Fruit fly (Drosophila melanogaster) whole organism, embryonic: ENCODE measurements around the gene CG43815.

Source experiments
- Aef1 ChIP-seq: fragments of 200-800 bp; sonication (Bioruptor generic); IDR thresholded peaks from 3 replicates; pipeline ENCODE4 v1.3.6; 2022; ENCODE audit warnings: missing biosample characterization, missing genetic modification characterization
- Atf-2 ChIP-seq: fragments of 200-800 bp; sonication (Bioruptor generic); optimal IDR thresholded peaks from 2 replicates; lab custom pipeline; 2016; ENCODE audit warnings: missing biosample characterization, missing genetic modification characterization
- Awh ChIP-seq: fragments of 200-800 bp; sonication (Bioruptor generic); IDR thresholded peaks from 2 replicates; pipeline ENCODE4, ENCODE4 v1.3.6; 2022; ENCODE audit warnings: missing biosample characterization, missing genetic modification characterization
- CG10209 ChIP-seq: fragments of 200-800 bp; sonication (Bioruptor generic); optimal IDR thresholded peaks from 3 replicates; lab custom pipeline; 2017; ENCODE audit warnings: missing biosample characterization, mild to moderate bottlenecking, missing genetic modification characterization, missing genetic modification reagents
- CG1024 ChIP-seq: fragments of 200-800 bp; sonication (Bioruptor generic); IDR thresholded peaks from 2 replicates; pipeline ENCODE4 v1.3.6; 2022; ENCODE audit warnings: missing biosample characterization, missing genetic modification characterization
- CG10267 ChIP-seq: fragments of 200-800 bp; sonication (Bioruptor generic); optimal IDR thresholded peaks from 2 replicates; lab custom pipeline; 2018; ENCODE audit warnings: missing biosample characterization, mild to moderate bottlenecking, missing genetic modification characterization, moderate library complexity
- CG10565 ChIP-seq: fragments of 200-800 bp; sonication (Bioruptor generic); optimal IDR thresholded peaks from 3 replicates; lab custom pipeline; 2016; ENCODE audit warnings: missing biosample characterization, mild to moderate bottlenecking, missing genetic modification characterization
- CG11398 ChIP-seq: fragments of 200-800 bp; sonication (Bioruptor generic); optimal IDR thresholded peaks from 2 replicates; lab custom pipeline; 2016; ENCODE audit warnings: missing biosample characterization, missing genetic modification characterization
- CG14710 ChIP-seq: fragments of 200-800 bp; sonication (Bioruptor generic); optimal IDR thresholded peaks from 3 replicates; lab custom pipeline; 2019; ENCODE audit warnings: missing biosample characterization, mild to moderate bottlenecking, missing genetic modification characterization, moderate library complexity
- CG15269 ChIP-seq: fragments of 200-800 bp; sonication (Bioruptor generic); optimal IDR thresholded peaks from 2 replicates; lab custom pipeline; 2018; ENCODE audit warnings: missing biosample characterization, mild to moderate bottlenecking, missing genetic modification characterization, moderate library complexity
- CG15696 ChIP-seq: fragments of 200-800 bp; sonication (Bioruptor generic); optimal IDR thresholded peaks from 2 replicates; lab custom pipeline; 2019; ENCODE audit warnings: missing biosample characterization, mild to moderate bottlenecking, missing genetic modification characterization, moderate library complexity
- CG18619 ChIP-seq: fragments of 200-800 bp; sonication (Bioruptor generic); optimal IDR thresholded peaks from 3 replicates; lab custom pipeline; 2017; ENCODE audit warnings: missing biosample characterization, mild to moderate bottlenecking, missing genetic modification characterization
- CG2875 ChIP-seq: fragments of 200-800 bp; sonication (Bioruptor generic); optimal IDR thresholded peaks from 2 replicates; lab custom pipeline; 2017; ENCODE audit warnings: missing biosample characterization, mild to moderate bottlenecking, missing genetic modification characterization, missing genetic modification reagents
- CG32772 ChIP-seq: fragments of 200-800 bp; sonication (Bioruptor generic); IDR thresholded peaks from 2 replicates; pipeline ENCODE4 v1.3.6; 2022; ENCODE audit warnings: missing biosample characterization, missing genetic modification characterization
- CG4328 ChIP-seq: fragments of 200-800 bp; sonication (Bioruptor generic); optimal IDR thresholded peaks from 3 replicates; lab custom pipeline; 2017; ENCODE audit warnings: missing biosample characterization, missing genetic modification reagents, missing genetic modification characterization
- CG4360 ChIP-seq: fragments of 200-800 bp; sonication (Bioruptor generic); IDR thresholded peaks from 2 replicates; pipeline ENCODE4 v1.3.6; 2022; ENCODE audit warnings: missing biosample characterization, missing genetic modification characterization
- CG4854 ChIP-seq: fragments of 200-800 bp; sonication (Bioruptor generic); optimal IDR thresholded peaks from 2 replicates; lab custom pipeline; 2016; ENCODE audit warnings: missing biosample characterization, missing genetic modification characterization, inconsistent platforms
- CG5180 ChIP-seq: fragments of 200-800 bp; sonication (Bioruptor generic); optimal IDR thresholded peaks from 3 replicates; lab custom pipeline; 2017; ENCODE audit warnings: missing biosample characterization, missing genetic modification characterization, mild to moderate bottlenecking, moderate library complexity, missing genetic modification reagents
- CG6175 ChIP-seq: fragments of 200-800 bp; sonication (Bioruptor generic); IDR thresholded peaks from 3 replicates; pipeline ENCODE4 v1.3.6; 2022; ENCODE audit warnings: missing biosample characterization, missing genetic modification characterization
- CG7745 ChIP-seq: fragments of 200-800 bp; sonication (Bioruptor generic); optimal IDR thresholded peaks from 2 replicates; lab custom pipeline; 2018; ENCODE audit warnings: missing biosample characterization, mild to moderate bottlenecking, missing genetic modification characterization, moderate library complexity
- CG8281 ChIP-seq: fragments of 200-800 bp; sonication (Bioruptor generic); optimal IDR thresholded peaks from 2 replicates; lab custom pipeline; 2018; ENCODE audit warnings: missing biosample characterization, mild to moderate bottlenecking, missing genetic modification characterization, moderate library complexity
- CG8765 ChIP-seq: fragments of 200-800 bp; sonication (Bioruptor generic); IDR thresholded peaks from 2 replicates; pipeline ENCODE4 v1.3.6; 2022; ENCODE audit warnings: missing biosample characterization, missing genetic modification characterization
- CG9876 ChIP-seq: fragments of 200-800 bp; sonication (Bioruptor generic); optimal IDR thresholded peaks from 2 replicates; lab custom pipeline; 2016; ENCODE audit warnings: missing biosample characterization, missing genetic modification characterization
- Ets65A ChIP-seq: fragments of 200-800 bp; sonication (Bioruptor generic); peaks from one replicate; lab custom pipeline; 2016; ENCODE audit warnings: missing biosample characterization, missing genetic modification characterization
- Ets97D ChIP-seq: fragments of 200-800 bp; sonication (Bioruptor generic); optimal IDR thresholded peaks from 3 replicates; lab custom pipeline; 2016; ENCODE audit warnings: missing biosample characterization, missing genetic modification characterization
- GATAe ChIP-seq: fragments of 200-800 bp; sonication (Bioruptor generic); conservative IDR thresholded peaks from 2 replicates; pipeline ENCODE4 v1.3.6; 2022; ENCODE audit warnings: missing biosample characterization, missing genetic modification characterization
- H2.0 ChIP-seq: fragments of 200-800 bp; sonication (Bioruptor generic); IDR thresholded peaks from 2 replicates; pipeline ENCODE4 v1.3.6; 2022; ENCODE audit warnings: missing biosample characterization, missing genetic modification characterization
- HLH3B ChIP-seq: fragments of 200-800 bp; sonication (Bioruptor generic); IDR thresholded peaks from 2 replicates; pipeline ENCODE4 v1.3.6; 2022; ENCODE audit warnings: missing biosample characterization, missing genetic modification characterization
- HLHmδ ChIP-seq: fragments of 200-800 bp; sonication (Bioruptor generic); optimal IDR thresholded peaks from 2 replicates; lab custom pipeline; 2018; ENCODE audit warnings: missing biosample characterization, mild to moderate bottlenecking, missing genetic modification characterization, moderate library complexity
- Hr3 ChIP-seq: fragments of 200-800 bp; sonication (Bioruptor generic); optimal IDR thresholded peaks from 3 replicates; lab custom pipeline; 2016; ENCODE audit warnings: missing biosample characterization, missing genetic modification characterization
- Hr78 ChIP-seq, 2 experiments: fragments of 200-800 bp in 1 of 2; fragments of >200 bp in 1 of 2; sonication (Bioruptor generic) in 1 of 2; optimal IDR thresholded peaks; 2 replicates each; lab custom pipeline; 2017 to 2019; ENCODE audit warnings: missing biosample characterization in 2 of 2, missing genetic modification characterization in 2 of 2, mild to moderate bottlenecking in 1 of 2, moderate library complexity in 1 of 2
- Lpt ChIP-seq: fragments of >200 bp; optimal IDR thresholded peaks from 2 replicates; lab custom pipeline; 2018; ENCODE audit warnings: missing biosample characterization, missing genetic modification characterization
- Mad ChIP-seq: fragments of 200-800 bp; sonication (Bioruptor generic); optimal IDR thresholded peaks from 2 replicates; lab custom pipeline; 2016; ENCODE audit warnings: missing biosample characterization, missing genetic modification characterization
- Tbp ChIP-seq: fragments of >200 bp; optimal IDR thresholded peaks from 2 replicates; lab custom pipeline; 2018; ENCODE audit warnings: missing biosample characterization, missing genetic modification characterization
- Xbp1 ChIP-seq: fragments of 200-800 bp; sonication (Bioruptor generic); optimal IDR thresholded peaks from 3 replicates; lab custom pipeline; 2016; ENCODE audit warnings: missing biosample characterization, mild to moderate bottlenecking, missing genetic modification characterization
- al ChIP-seq: fragments of 200-800 bp; sonication (Bioruptor generic); IDR thresholded peaks from 2 replicates; pipeline ENCODE4 v1.3.6; 2022; ENCODE audit warnings: missing biosample characterization, missing genetic modification characterization
- ara ChIP-seq: fragments of 200-800 bp; sonication (Bioruptor generic); IDR thresholded peaks from 2 replicates; pipeline ENCODE4 v1.3.6; 2022; ENCODE audit warnings: missing biosample characterization, missing genetic modification characterization
- btn ChIP-seq: fragments of 200-800 bp; sonication (Bioruptor generic); optimal IDR thresholded peaks from 2 replicates; lab custom pipeline; 2016; ENCODE audit warnings: missing biosample characterization, missing genetic modification characterization
- dati ChIP-seq: fragments of 200-800 bp; sonication (Bioruptor generic); IDR thresholded peaks from 2 replicates; pipeline ENCODE4 v1.3.6; 2022; ENCODE audit warnings: missing biosample characterization, missing genetic modification characterization
- disco-r ChIP-seq: fragments of 200-800 bp; sonication (Bioruptor generic); optimal IDR thresholded peaks from 2 replicates; lab custom pipeline; 2016; ENCODE audit warnings: missing biosample characterization, missing genetic modification characterization
- fd3F ChIP-seq: fragments of 200-800 bp; sonication (Bioruptor generic); optimal IDR thresholded peaks from 2 replicates; lab custom pipeline; 2018; ENCODE audit warnings: missing biosample characterization, mild to moderate bottlenecking, missing genetic modification characterization, moderate library complexity
- grau ChIP-seq: fragments of 200-800 bp; optimal IDR thresholded peaks from 3 replicates; lab custom pipeline; 2019; ENCODE audit warnings: missing biosample characterization, mild to moderate bottlenecking, missing genetic modification characterization, moderate library complexity
- lilli ChIP-seq: fragments of 200-800 bp; sonication (Bioruptor generic); optimal IDR thresholded peaks from 3 replicates; lab custom pipeline; 2016; ENCODE audit warnings: missing biosample characterization, missing genetic modification characterization
- nerfin-1 ChIP-seq: fragments of 200-800 bp; sonication (Bioruptor generic); optimal IDR thresholded peaks from 3 replicates; lab custom pipeline; 2019; ENCODE audit warnings: missing biosample characterization, mild to moderate bottlenecking, missing genetic modification characterization, moderate library complexity
- odd ChIP-seq: fragments of 200-800 bp; sonication (Bioruptor generic); optimal IDR thresholded peaks from 2 replicates; lab custom pipeline; 2017; ENCODE audit warnings: missing biosample characterization, mild to moderate bottlenecking, missing genetic modification characterization
- otp ChIP-seq: fragments of 200-800 bp; sonication (Bioruptor generic); IDR thresholded peaks from 3 replicates; pipeline ENCODE4, ENCODE4 v1.3.6; 2022; ENCODE audit warnings: missing biosample characterization, missing genetic modification characterization
- peb ChIP-seq: fragments of 200-800 bp; sonication (Bioruptor generic); IDR thresholded peaks from 2 replicates; pipeline ENCODE4 v1.3.6; 2022; ENCODE audit warnings: missing biosample characterization, missing genetic modification characterization
- rib ChIP-seq: fragments of 200-800 bp; sonication (Bioruptor generic); IDR thresholded peaks from 2 replicates; pipeline ENCODE4 v1.3.6; 2022; ENCODE audit warnings: missing biosample characterization, missing genetic modification characterization
- run ChIP-seq: fragments of 200-800 bp; sonication (Bioruptor generic); optimal IDR thresholded peaks from 3 replicates; lab custom pipeline; 2018; ENCODE audit warnings: missing biosample characterization, mild to moderate bottlenecking, missing genetic modification characterization
- sens ChIP-seq: fragments of 200-800 bp; sonication (Bioruptor generic); peaks from one replicate; lab custom pipeline; 2016; ENCODE audit warnings: missing biosample characterization, missing genetic modification characterization
- shn ChIP-seq: fragments of 200-800 bp; sonication (Bioruptor generic); optimal IDR thresholded peaks from 3 replicates; lab custom pipeline; 2016; ENCODE audit warnings: missing biosample characterization, missing genetic modification characterization
- sqz ChIP-seq: fragments of 200-800 bp; sonication (Bioruptor generic); optimal IDR thresholded peaks from 3 replicates; lab custom pipeline; 2018; ENCODE audit warnings: missing biosample characterization, mild to moderate bottlenecking, missing genetic modification characterization
- wdn ChIP-seq: fragments of 200-800 bp; sonication (Bioruptor generic); IDR thresholded peaks from 2 replicates; pipeline ENCODE4 v1.3.6; 2022; ENCODE audit warnings: missing biosample characterization, missing genetic modification characterization

The CG43815 gene

DNA sequence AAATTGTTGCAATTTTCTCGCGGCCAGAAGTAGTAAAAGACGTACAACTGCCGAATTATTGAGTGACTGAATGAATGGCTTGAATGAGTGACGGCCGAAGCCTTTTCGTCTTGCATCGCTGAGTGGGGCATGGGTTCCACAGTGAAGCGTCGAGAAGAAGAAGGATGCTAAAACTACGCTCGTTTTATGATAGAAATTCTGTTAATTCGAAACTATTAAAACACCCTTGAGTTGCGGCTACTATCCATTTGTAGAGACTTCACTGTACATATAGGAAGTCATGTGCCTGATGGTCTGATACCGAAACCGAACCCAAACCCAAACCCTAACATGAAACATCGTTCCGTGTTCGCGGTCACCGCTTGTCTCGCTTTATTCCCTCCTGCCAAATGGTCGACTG, 9.3 kb downstream of the CG43815 start:
- TF ChIP-seq sens (GFP tag; lab: Kevin White, UChicago) = peak; percentile 23
- no peak for TF ChIP-seq HLHmδ (GFP tag; lab: Kevin White, UChicago)
- TF ChIP-seq GATAe (GFP tag; lab: Robert Waterston, UW) = no peak
- TF ChIP-seq Ets65A = peak; percentile 22
- no peak for TF ChIP-seq Awh (GFP tag; lab: Robert Waterston, UW)
- no peak for TF ChIP-seq CG8765 (GFP tag; lab: Robert Waterston, UW)
- TF ChIP-seq shn (GFP tag; lab: Kevin White, UChicago) = no peak
- no peak for TF ChIP-seq CG11398
- TF ChIP-seq grau = peak; percentile 69
- TF ChIP-seq Hr78 (GFP tag; optimal IDR thresholded peaks at IDR 0.05; lab: Kevin White, UChicago) = no peak
- TF ChIP-seq fd3F = no peak
- peak; percentile 33 for TF ChIP-seq CG8281 (tag; lab: Kevin White, UChicago)
- TF ChIP-seq CG4360 = no peak
- no peak for TF ChIP-seq CG6175 (GFP tag; lab: Robert Waterston, UW)
- no peak for TF ChIP-seq Mad (GFP tag; lab: Kevin White, UChicago)
- no peak for TF ChIP-seq CG10267
- TF ChIP-seq CG10209 (GFP tag; lab: Kevin White, UChicago) = no peak
- TF ChIP-seq odd (GFP tag; lab: Kevin White, UChicago) = no peak
- no peak for TF ChIP-seq CG1024 (GFP tag; lab: Robert Waterston, UW)
- TF ChIP-seq otp (GFP tag; lab: Robert Waterston, UW) = no peak
- no peak for TF ChIP-seq sqz (GFP tag; lab: Kevin White, UChicago)
- no peak for TF ChIP-seq Aef1 (GFP tag; lab: Robert Waterston, UW)
- TF ChIP-seq Hr3 (GFP tag; lab: Kevin White, UChicago) = no peak
- no peak for TF ChIP-seq run

DNA sequence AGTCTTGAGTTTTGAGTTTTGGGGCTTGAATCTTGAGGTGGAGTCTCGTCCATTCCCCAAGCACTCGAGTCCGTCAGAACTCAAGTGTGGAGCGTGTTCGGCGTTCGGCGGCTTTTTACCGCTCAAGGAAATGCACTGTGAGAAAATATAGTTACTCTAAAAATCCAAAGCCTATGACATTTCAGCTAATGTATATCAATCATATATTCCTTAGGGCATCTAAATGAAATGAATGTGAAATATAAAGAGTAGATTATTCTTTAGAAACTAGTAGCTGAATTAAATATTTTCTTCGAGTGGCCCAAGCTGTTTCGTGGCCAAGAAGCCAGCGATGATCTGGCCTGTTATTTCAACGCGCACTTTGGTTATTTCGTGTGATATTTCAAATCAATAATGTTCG, 11.3 kb downstream of the CG43815 start:
- TF ChIP-seq Xbp1 (GFP tag; lab: Kevin White, UChicago) (peak; percentile 31), CG15696 (tag; lab: Kevin White, UChicago) (peak; percentile 27), CG10565 (GFP tag; lab: Kevin White, UChicago) (no peak), dati (GFP tag; lab: Robert Waterston, UW) (no peak), CG2875 (GFP tag; lab: Kevin White, UChicago) (peak; percentile 46), Atf-2 (GFP tag; lab: Kevin White, UChicago) (no peak), nerfin-1 (tag; lab: Kevin White, UChicago) (no peak), Lpt (GFP tag; lab: Kevin White, UChicago) (no peak), al (GFP tag; lab: Robert Waterston, UW) (no peak), lilli (peak; percentile 20), CG14710 (tag; lab: Kevin White, UChicago) (peak; percentile 65), Ets97D (GFP tag; lab: Kevin White, UChicago) (no peak), run (no peak), ara (GFP tag; lab: Robert Waterston, UW) (peak; percentile 70), rib (GFP tag; lab: Robert Waterston, UW) (no peak), CG32772 (peak; percentile 59), wdn (no peak), HLH3B (GFP tag; lab: Robert Waterston, UW) (peak; percentile 30; the same call in 1 of the 2 replicates), btn (GFP tag; lab: Kevin White, UChicago) (no peak), CG5180 (no peak), Tbp (no peak), H2.0 (GFP tag; lab: Robert Waterston, UW) (peak; percentile 47; the same call in 1 of the 2 replicates), CG18619 (GFP tag; lab: Kevin White, UChicago) (no peak), CG15269 (peak; percentile 24), CG7745 (tag; lab: Kevin White, UChicago) (no peak), CG4854 (GFP tag; lab: Kevin White, UChicago) (no peak), CG4328 (GFP tag; lab: Kevin White, UChicago) (no peak), peb (GFP tag; lab: Robert Waterston, UW) (no peak), CG9876 (no peak), Aef1 (GFP tag; lab: Robert Waterston, UW) (no peak), disco-r (GFP tag; lab: Kevin White, UChicago) (no peak)
